Worm (Caenorhabditis elegans) whole organism, L4 larva: ENCODE results near the gene ugt-34.

Experiments
- F26F4.8 ChIP-seq: fragments of 200-800 bp; sonication (Bioruptor generic); conservative IDR thresholded peaks from 2 replicates; pipeline ENCODE4 v1.3.6; 2022; ENCODE audit warnings: missing genetic modification characterization, missing compliant biosample characterization
- T20F7.1 ChIP-seq: fragments of 200-800 bp; sonication (Bioruptor generic); optimal IDR thresholded peaks from 2 replicates; lab custom pipeline; 2018; ENCODE audit warnings: mild to moderate bottlenecking, missing genetic modification characterization, missing compliant biosample characterization
- aha-1 ChIP-seq: fragments of 150-350 bp; peaks from one replicate; lab custom pipeline; 2014; ENCODE audit warnings: missing biosample characterization, missing genetic modification characterization
- ceh-20 ChIP-seq: fragments of 200-800 bp; sonication (Bioruptor generic); IDR thresholded peaks from 2 replicates; pipeline ENCODE4 v1.3.6; 2022; ENCODE audit warnings: missing genetic modification reagents, missing genetic modification characterization, missing compliant biosample characterization
- daf-16 ChIP-seq, 3 experiments: sonication (generic microtip); optimal IDR thresholded peaks; 2 replicates each; lab custom pipeline; 2016 to 2017; ENCODE audit warnings: missing genetic modification characterization in 3 of 3, missing genetic modification reagents in 3 of 3, mild to moderate bottlenecking in 2 of 3, missing compliant biosample characterization in 2 of 3, missing biosample characterization in 1 of 3, moderate library complexity in 1 of 3
- daf-19 ChIP-seq: fragments of 200-800 bp; sonication (Bioruptor generic); conservative IDR thresholded peaks from 2 replicates; pipeline ENCODE4 v1.3.6; 2022; ENCODE audit warnings: missing genetic modification characterization, missing compliant biosample characterization
- dmd-6 ChIP-seq: fragments of 200-800 bp; sonication (Bioruptor generic); IDR thresholded peaks from 2 replicates; pipeline ENCODE4 v1.3.6; 2022; ENCODE audit warnings: missing genetic modification reagents, missing genetic modification characterization, missing compliant biosample characterization
- duxl-1 ChIP-seq: sonication (generic microtip); optimal IDR thresholded peaks from 2 replicates; lab custom pipeline; 2016; ENCODE audit warnings: mild to moderate bottlenecking, missing genetic modification characterization, moderate library complexity, missing compliant biosample characterization; ENCODE audit not compliant: poor library complexity
- dve-1 ChIP-seq: sonication (generic microtip); optimal IDR thresholded peaks from 2 replicates; lab custom pipeline; 2017; ENCODE audit warnings: antibody characterized with exemption, mild to moderate bottlenecking, missing genetic modification characterization, missing compliant biosample characterization; ENCODE audit not compliant: insufficient read depth
- hif-1 ChIP-seq, 2 experiments: sonication (generic microtip); optimal IDR thresholded peaks; 2 replicates each; lab custom pipeline; 2016 to 2017; ENCODE audit warnings: missing compliant biosample characterization in 2 of 2, missing genetic modification characterization in 2 of 2, missing genetic modification reagents in 2 of 2, missing genotype in 2 of 2, mild to moderate bottlenecking in 1 of 2
- hlh-11 ChIP-seq: fragments of 200-800 bp; sonication (Bioruptor generic); optimal IDR thresholded peaks from 2 replicates; lab custom pipeline; 2018; ENCODE audit warnings: mild to moderate bottlenecking, missing genetic modification characterization, missing compliant biosample characterization
- hlh-30 ChIP-seq: sonication (generic microtip); optimal IDR thresholded peaks from 2 replicates; lab custom pipeline; 2017; ENCODE audit warnings: antibody characterized with exemption, mild to moderate bottlenecking, missing genetic modification characterization, missing compliant biosample characterization; ENCODE audit not compliant: insufficient read depth
- hmg-1.1 ChIP-seq: fragments of 200-800 bp; sonication (Bioruptor generic); IDR thresholded peaks from 2 replicates; pipeline ENCODE4 v1.3.6; 2022; ENCODE audit warnings: missing genetic modification reagents, missing genetic modification characterization, missing compliant biosample characterization
- jun-1 ChIP-seq: fragments of 150-350 bp; optimal IDR thresholded peaks from 2 replicates; lab custom pipeline; 2014; ENCODE audit warnings: missing biosample characterization, missing genetic modification reagents, missing genetic modification characterization
- lin-1 ChIP-seq: fragments of 200-800 bp; sonication (Bioruptor generic); IDR thresholded peaks from 2 replicates; pipeline ENCODE4 v1.3.6; 2022; ENCODE audit warnings: missing genetic modification reagents, missing genetic modification characterization, missing compliant biosample characterization
- lin-13 ChIP-seq: fragments of 150-350 bp; optimal IDR thresholded peaks from 2 replicates; lab custom pipeline; 2014; ENCODE audit warnings: missing biosample characterization, missing genetic modification reagents, missing genetic modification characterization
- lin-15B ChIP-seq: fragments of 150-350 bp; sonication (generic microtip); optimal IDR thresholded peaks from 3 replicates; lab custom pipeline; 2014; ENCODE audit warnings: missing biosample characterization, missing genetic modification characterization
- lsy-2 ChIP-seq, 2 experiments: fragments of 150-350 bp in 1 of 2; sonication (generic microtip) in 1 of 2; optimal IDR thresholded peaks; 2 replicates each; lab custom pipeline; 2014 to 2017; ENCODE audit warnings: missing biosample characterization in 2 of 2, missing genetic modification characterization in 2 of 2
- mdl-1 ChIP-seq, 2 experiments: fragments of 150-350 bp in 1 of 2; sonication (generic microtip) in 1 of 2; optimal IDR thresholded peaks; 2 replicates each; lab custom pipeline; 2014 to 2017; ENCODE audit warnings: missing biosample characterization in 2 of 2, missing genetic modification characterization in 2 of 2
- mdt-29 ChIP-seq: fragments of 200-800 bp; sonication (Bioruptor generic); IDR thresholded peaks from 2 replicates; pipeline ENCODE4 v1.3.6; 2022; ENCODE audit warnings: missing genetic modification reagents, missing genetic modification characterization, missing compliant biosample characterization
- mep-1 ChIP-seq: fragments of 150-350 bp; sonication (generic microtip); optimal IDR thresholded peaks from 3 replicates; lab custom pipeline; 2014; ENCODE audit warnings: missing biosample characterization, missing genetic modification characterization
- mxl-2 ChIP-seq: fragments of 200-800 bp; sonication (Bioruptor generic); conservative IDR thresholded peaks from 2 replicates; pipeline ENCODE4 v1.3.6; 2022; ENCODE audit warnings: missing genetic modification reagents, missing genetic modification characterization, missing compliant biosample characterization
- nhr-102 ChIP-seq: sonication (generic microtip); optimal IDR thresholded peaks from 2 replicates; lab custom pipeline; 2016; ENCODE audit warnings: mild to moderate bottlenecking, missing genetic modification characterization, moderate library complexity, missing compliant biosample characterization
- nhr-111 ChIP-seq: fragments of 200-800 bp; sonication (Bioruptor generic); optimal IDR thresholded peaks from 2 replicates; lab custom pipeline; 2018; ENCODE audit warnings: mild to moderate bottlenecking, missing genetic modification characterization, missing compliant biosample characterization
- nhr-28 ChIP-seq: fragments of 150-350 bp; optimal IDR thresholded peaks from 2 replicates; lab custom pipeline; 2014; ENCODE audit warnings: missing biosample characterization, missing genetic modification characterization
- nhr-41 ChIP-seq: fragments of 200-800 bp; sonication (Bioruptor generic); IDR thresholded peaks from 2 replicates; pipeline ENCODE4 v1.3.6; 2022; ENCODE audit warnings: missing genetic modification reagents, missing genetic modification characterization, missing compliant biosample characterization
- nhr-48 ChIP-seq: sonication (generic microtip); optimal IDR thresholded peaks from 2 replicates; lab custom pipeline; 2016; ENCODE audit warnings: mild to moderate bottlenecking, missing genetic modification characterization, missing compliant biosample characterization
- nhr-77 ChIP-seq: fragments of 150-350 bp; optimal IDR thresholded peaks from 2 replicates; lab custom pipeline; 2014; ENCODE audit warnings: missing biosample characterization, missing genetic modification characterization
- pha-4 ChIP-seq, 2 experiments: fragments of 150-350 bp in 1 of 2; fragments of 200-800 bp in 1 of 2; sonication (Bioruptor generic) in 1 of 2; IDR thresholded peaks in 1 of 2; optimal IDR thresholded peaks in 1 of 2; 2 replicates each; pipeline versions ENCODE4 v1.3.6 to Lab custom; 2014 to 2022; ENCODE audit warnings: missing genetic modification characterization in 2 of 2, missing genetic modification reagents in 2 of 2, missing biosample characterization in 1 of 2, missing compliant biosample characterization in 1 of 2
- php-3 ChIP-seq: fragments of 200-800 bp; sonication (Bioruptor generic); IDR thresholded peaks from 2 replicates; pipeline ENCODE4 v1.3.6; 2022; ENCODE audit warnings: missing genetic modification reagents, missing genetic modification characterization, missing compliant biosample characterization
- pqm-1 ChIP-seq: sonication (generic microtip); optimal IDR thresholded peaks from 2 replicates; lab custom pipeline; 2017; ENCODE audit warnings: missing biosample characterization, missing genetic modification characterization
- set-16 ChIP-seq: fragments of 200-800 bp; sonication (Bioruptor generic); IDR thresholded peaks from 2 replicates; pipeline ENCODE4 v1.3.6; 2022; ENCODE audit warnings: missing genetic modification reagents, missing genetic modification characterization, missing compliant biosample characterization
- spr-3 ChIP-seq: fragments of 200-800 bp; sonication (Bioruptor generic); optimal IDR thresholded peaks from 2 replicates; lab custom pipeline; 2018; ENCODE audit warnings: mild to moderate bottlenecking, missing genetic modification characterization, missing compliant biosample characterization
- tra-1 ChIP-seq: fragments of 200-800 bp; sonication (Bioruptor generic); IDR thresholded peaks from 2 replicates; pipeline ENCODE4 v1.3.6; 2022; ENCODE audit warnings: missing genetic modification reagents, missing genetic modification characterization, missing compliant biosample characterization
- unc-62 ChIP-seq, 3 experiments: fragments of 150-350 bp in 1 of 3; sonication (generic microtip); optimal IDR thresholded peaks in 2 of 3; peaks in 1 of 3; 1 replicate in 1 of 3; 2 replicates in 2 of 3; lab custom pipeline; 2014 to 2017; ENCODE audit warnings: missing biosample characterization in 3 of 3, missing genetic modification characterization in 3 of 3, missing genetic modification reagents in 3 of 3, missing genotype in 1 of 3
- zfp-3 ChIP-seq: fragments of 200-800 bp; sonication (Bioruptor generic); conservative IDR thresholded peaks from 2 replicates; pipeline ENCODE4 v1.3.6; 2022; ENCODE audit warnings: missing genetic modification reagents, missing genetic modification characterization, missing compliant biosample characterization
- zip-11 ChIP-seq: fragments of 200-800 bp; sonication (Bioruptor generic); IDR thresholded peaks from 2 replicates; pipeline ENCODE4 v1.3.6; 2022; ENCODE audit warnings: missing genetic modification characterization, missing compliant biosample characterization
- ztf-7 ChIP-seq: fragments of 150-350 bp; optimal IDR thresholded peaks from 2 replicates; lab custom pipeline; 2014; ENCODE audit warnings: missing biosample characterization, missing genetic modification characterization

ugt-34 gene

DNA sequence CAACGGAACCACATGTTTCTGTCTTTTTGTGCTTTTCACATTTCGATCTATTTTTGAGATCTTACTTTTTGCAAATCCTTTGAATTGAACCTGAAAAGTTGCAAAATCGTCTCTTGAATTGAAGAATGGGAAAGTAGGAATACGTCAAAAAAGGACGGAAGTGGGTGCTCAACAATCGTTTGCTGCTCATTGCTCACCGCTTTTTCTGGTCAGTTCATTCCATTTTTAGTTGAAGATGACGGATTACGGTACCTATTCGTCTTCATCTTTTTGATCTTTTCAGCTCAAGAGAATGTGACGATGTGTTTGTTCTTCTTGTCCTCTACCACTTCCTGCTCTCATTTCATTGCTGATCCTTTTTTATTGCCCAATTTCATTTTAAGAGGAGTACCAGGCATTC lies 38.4 kb upstream of the ugt-34 start, which contains the start of gene C05A2.4 (continued):
- no peak for TF ChIP-seq lin-13 (GFP tag; lab: Kevin White, UChicago)

DNA sequence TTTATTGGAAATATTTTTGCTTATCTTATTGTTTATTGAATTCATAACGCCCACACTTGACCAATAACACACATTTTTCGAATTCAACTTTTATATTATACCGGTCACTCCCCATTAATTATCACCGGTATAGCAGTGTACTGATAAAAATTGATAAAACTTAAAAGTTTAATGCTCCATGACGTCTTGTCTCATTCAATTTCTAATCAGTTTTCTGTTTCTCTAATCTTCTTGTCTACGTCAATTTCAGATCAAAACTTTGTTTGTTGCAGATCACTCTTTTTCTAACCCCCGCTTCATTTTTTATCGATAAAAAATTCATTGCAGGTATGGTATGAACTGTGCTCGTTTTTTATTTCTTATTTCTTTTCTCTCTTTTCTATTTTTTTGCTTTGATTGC lies 37.0 kb upstream of the ugt-34 start:
- TF ChIP-seq dve-1 (tag; lab: Kevin White, UChicago) (peak; percentile 93), nhr-48 (peak; percentile 74), hlh-30 (tag; lab: Kevin White, UChicago) (peak; percentile 10), mdt-29 (GFP tag; lab: Robert Waterston, UW) (no peak), hmg-1.1 (no peak), jun-1 (no peak), pha-4 (GFP tag; IDR thresholded peaks at IDR 0.05; lab: Robert Waterston, UW) (0 out of 2 replicates have a peak, but pooled peaks have one; percentile 34), pha-4 (tag; optimal IDR thresholded peaks at IDR 0.05; lab: Kevin White, UChicago) (no peak), nhr-102 (tag; lab: Kevin White, UChicago) (peak; percentile 76), php-3 (GFP tag; lab: Robert Waterston, UW) (peak; percentile 93), ceh-20 (GFP tag; lab: Robert Waterston, UW) (0 out of 2 replicates have a peak, but pooled peaks have one; percentile 29), tra-1 (GFP tag; lab: Robert Waterston, UW) (peak; percentile 80), T20F7.1 (GFP tag; lab: Kevin White, UChicago) (peak; percentile 4), daf-19 (GFP tag; lab: Robert Waterston, UW) (no peak), set-16 (GFP tag; lab: Robert Waterston, UW) (no peak), spr-3 (GFP tag; lab: Kevin White, UChicago) (no peak), F26F4.8 (GFP tag; lab: Robert Waterston, UW) (no peak), pqm-1 (tag; lab: Kevin White, UChicago) (peak; percentile 98), ztf-7 (tag; lab: Kevin White, UChicago) (no peak), nhr-77 (tag; lab: Kevin White, UChicago) (peak; percentile 82), mdl-1 (tag; optimal IDR thresholded peaks at IDR 0.05; lab: Kevin White, UChicago) (peak in 1 of 2 experiments; percentile 72), aha-1 (tag; lab: Kevin White, UChicago) (no peak), nhr-111 (GFP tag; lab: Kevin White, UChicago) (no peak), nhr-41 (no peak), hif-1 (tag; optimal IDR thresholded peaks at IDR 0.05; lab: Kevin White, UChicago) (peak in 1 of 2 experiments; percentile 0), zfp-3 (no peak), duxl-1 (tag; lab: Kevin White, UChicago) (no peak), lin-15B (no peak), nhr-28 (peak; percentile 87), mep-1 (tag; lab: Kevin White, UChicago) (peak; percentile 4), lsy-2 (tag; optimal IDR thresholded peaks at IDR 0.05; lab: Kevin White, UChicago) (peak in 1 of 2 experiments; percentile 21), mxl-2 (GFP tag; lab: Robert Waterston, UW) (no peak), daf-16 (GFP tag; optimal IDR thresholded peaks at IDR 0.05; lab: Kevin White, UChicago) (peak in 1 of 2 experiments; percentile 35), daf-16 (tag; optimal IDR thresholded peaks at IDR 0.05; lab: Kevin White, UChicago) (peak; percentile 96), lin-1 (peak; percentile 92), dmd-6 (GFP tag; lab: Robert Waterston, UW) (peak; percentile 99), hlh-11 (peak; percentile 92)

DNA sequence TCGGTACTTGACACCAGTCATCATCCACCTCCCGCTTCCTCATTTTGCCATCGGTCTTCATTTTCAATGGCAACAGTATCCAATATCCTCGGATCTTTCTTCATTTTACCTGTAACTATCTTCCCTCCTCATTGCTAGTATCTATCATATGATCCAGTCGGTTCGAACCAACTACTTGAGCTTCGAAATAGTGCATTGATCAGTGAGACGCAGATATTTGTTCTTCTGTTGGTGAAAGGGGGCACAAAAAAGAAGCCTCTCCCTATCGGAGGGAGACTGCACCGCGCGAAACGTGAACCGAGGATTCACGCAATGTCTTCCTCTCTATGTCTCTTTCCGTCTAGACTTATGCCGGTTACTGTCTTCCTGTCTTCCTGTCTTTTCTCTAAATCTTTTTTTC lies 34.5 kb upstream of the ugt-34 start:
- TF ChIP-seq unc-62 (GFP tag; optimal IDR thresholded peaks at IDR 0.05 in 1 of 2; lab: Kevin White, UChicago): peak in 1 of 2 experiments; percentile 7
- TF ChIP-seq unc-62 (tag; optimal IDR thresholded peaks at IDR 0.05; lab: Kevin White, UChicago): no peak
- no peak for TF ChIP-seq zip-11 (GFP tag; lab: Robert Waterston, UW)
